Fruit fly (Drosophila melanogaster) whole organism, embryonic: ENCODE data around the gene CG10725.

Experiments used
- Abd-B ChIP-seq: fragments of 200-800 bp; sonication (Bioruptor generic); optimal IDR thresholded peaks from 2 replicates; lab custom pipeline; 2018; ENCODE audit warnings: missing biosample characterization, mild to moderate bottlenecking, missing genetic modification characterization, moderate library complexity
- Antp ChIP-seq: fragments of 200-800 bp; sonication (Bioruptor generic); optimal IDR thresholded peaks from 3 replicates; lab custom pipeline; 2016; ENCODE audit warnings: missing biosample characterization, missing genetic modification characterization
- Asciz ChIP-seq: fragments of 200-800 bp; sonication (Bioruptor generic); optimal IDR thresholded peaks from 2 replicates; lab custom pipeline; 2017; ENCODE audit warnings: missing biosample characterization, mild to moderate bottlenecking, missing genetic modification characterization, missing genetic modification reagents
- BEAF-32 ChIP-seq: fragments of 200-800 bp; sonication (Bioruptor generic); optimal IDR thresholded peaks from 3 replicates; lab custom pipeline; 2017; ENCODE audit warnings: missing biosample characterization, missing genetic modification characterization, mild to moderate bottlenecking, moderate library complexity, missing genetic modification reagents
- CG1024 ChIP-seq: fragments of 200-800 bp; sonication (Bioruptor generic); IDR thresholded peaks from 2 replicates; pipeline ENCODE4 v1.3.6; 2022; ENCODE audit warnings: missing biosample characterization, missing genetic modification characterization
- CG10366 ChIP-seq: fragments of 200-800 bp; sonication (Bioruptor generic); IDR thresholded peaks from 2 replicates; pipeline ENCODE4 v1.3.6; 2022; ENCODE audit warnings: missing biosample characterization, missing genetic modification characterization
- CG11696 ChIP-seq: fragments of 200-800 bp; sonication (Bioruptor generic); IDR thresholded peaks from 2 replicates; pipeline ENCODE4 v1.3.6; 2022; ENCODE audit warnings: missing biosample characterization, missing genetic modification characterization
- CG12104 ChIP-seq: fragments of 200-800 bp; sonication (Bioruptor generic); optimal IDR thresholded peaks from 3 replicates; lab custom pipeline; 2016; ENCODE audit warnings: missing biosample characterization, missing genetic modification characterization
- CG14710 ChIP-seq: fragments of 200-800 bp; sonication (Bioruptor generic); optimal IDR thresholded peaks from 3 replicates; lab custom pipeline; 2019; ENCODE audit warnings: missing biosample characterization, mild to moderate bottlenecking, missing genetic modification characterization, moderate library complexity
- CG16815 ChIP-seq: fragments of 200-800 bp; sonication (Bioruptor generic); optimal IDR thresholded peaks from 3 replicates; lab custom pipeline; 2017; ENCODE audit warnings: missing biosample characterization, mild to moderate bottlenecking, missing genetic modification characterization
- CG17328 ChIP-seq: fragments of 200-800 bp; sonication (Bioruptor generic); IDR thresholded peaks from 2 replicates; pipeline ENCODE4 v1.3.6; 2022; ENCODE audit warnings: missing biosample characterization, missing genetic modification characterization
- CG30403 ChIP-seq: fragments of 200-800 bp; sonication (Bioruptor generic); optimal IDR thresholded peaks from 3 replicates; lab custom pipeline; 2016; ENCODE audit warnings: missing biosample characterization, missing genetic modification characterization
- CG34224 ChIP-seq: fragments of 200-800 bp; sonication (Bioruptor generic); IDR thresholded peaks from 3 replicates; pipeline ENCODE4 v1.3.6; 2022; ENCODE audit warnings: missing biosample characterization, missing genetic modification characterization; ENCODE audit not compliant: partially characterized antibody
- CG43689 ChIP-seq: fragments of 200-800 bp; sonication (Bioruptor generic); IDR thresholded peaks from 2 replicates; pipeline ENCODE4 v1.3.6; 2022; ENCODE audit warnings: missing biosample characterization, missing genetic modification characterization
- CG6791 ChIP-seq: fragments of 200-800 bp; sonication (Bioruptor generic); IDR thresholded peaks from 3 replicates; pipeline ENCODE4 v1.3.6; 2022; ENCODE audit warnings: missing biosample characterization, missing genetic modification characterization; ENCODE audit not compliant: partially characterized antibody
- CoRest ChIP-seq: fragments of 200-800 bp; sonication (Bioruptor generic); optimal IDR thresholded peaks from 3 replicates; lab custom pipeline; 2018; ENCODE audit warnings: missing biosample characterization, mild to moderate bottlenecking, missing genetic modification characterization, moderate library complexity
- Eip74EF ChIP-seq, 2 experiments: fragments of 200-800 bp in 1 of 2; fragments of >200 bp in 1 of 2; sonication (Bioruptor generic) in 1 of 2; optimal IDR thresholded peaks; 2 replicates each; lab custom pipeline; 2017 to 2019; ENCODE audit warnings: missing biosample characterization in 2 of 2, missing genetic modification characterization in 2 of 2, mild to moderate bottlenecking in 1 of 2, moderate library complexity in 1 of 2
- GATAe ChIP-seq: fragments of 200-800 bp; sonication (Bioruptor generic); conservative IDR thresholded peaks from 2 replicates; pipeline ENCODE4 v1.3.6; 2022; ENCODE audit warnings: missing biosample characterization, missing genetic modification characterization
- Hey ChIP-seq: fragments of 200-800 bp; sonication (Bioruptor generic); optimal IDR thresholded peaks from 3 replicates; lab custom pipeline; 2018; ENCODE audit warnings: missing biosample characterization, mild to moderate bottlenecking, missing genetic modification characterization
- HmgZ ChIP-seq: fragments of 200-800 bp; sonication (Bioruptor generic); optimal IDR thresholded peaks from 2 replicates; lab custom pipeline; 2018; ENCODE audit warnings: missing biosample characterization, mild to moderate bottlenecking, missing genetic modification characterization
- Lhr ChIP-seq: fragments of 200-800 bp; sonication (Bioruptor generic); optimal IDR thresholded peaks from 3 replicates; lab custom pipeline; 2017; ENCODE audit warnings: mild to moderate bottlenecking, missing biosample characterization, missing genetic modification reagents, missing genetic modification characterization
- Lpt ChIP-seq: fragments of >200 bp; optimal IDR thresholded peaks from 2 replicates; lab custom pipeline; 2018; ENCODE audit warnings: missing biosample characterization, missing genetic modification characterization
- MTF-1 ChIP-seq: fragments of 200-800 bp; sonication (Bioruptor generic); optimal IDR thresholded peaks from 2 replicates; lab custom pipeline; 2018; ENCODE audit warnings: missing biosample characterization, mild to moderate bottlenecking, missing genetic modification characterization, borderline replicate concordance
- Mad ChIP-seq: fragments of 200-800 bp; sonication (Bioruptor generic); optimal IDR thresholded peaks from 2 replicates; lab custom pipeline; 2016; ENCODE audit warnings: missing biosample characterization, missing genetic modification characterization
- NfI ChIP-seq: fragments of 200-800 bp; sonication (Bioruptor generic); optimal IDR thresholded peaks from 3 replicates; lab custom pipeline; 2018; ENCODE audit warnings: missing biosample characterization, mild to moderate bottlenecking, missing genetic modification characterization, moderate library complexity
- Sox102F ChIP-seq: fragments of 200-800 bp; sonication (Bioruptor generic); optimal IDR thresholded peaks from 2 replicates; lab custom pipeline; 2018; ENCODE audit warnings: missing biosample characterization, mild to moderate bottlenecking, missing genetic modification characterization, moderate library complexity
- TFAM ChIP-seq: fragments of 200-800 bp; sonication (Bioruptor generic); optimal IDR thresholded peaks from 2 replicates; lab custom pipeline; 2017; ENCODE audit warnings: missing biosample characterization, missing genetic modification characterization, inconsistent platforms
- Taf1 ChIP-seq: fragments of 200-800 bp; sonication (Bioruptor generic); IDR thresholded peaks from 2 replicates; pipeline ENCODE4 v1.3.6; 2022; ENCODE audit warnings: missing biosample characterization, missing genetic modification characterization
- Vsx1 ChIP-seq: fragments of 200-800 bp; sonication (Bioruptor generic); optimal IDR thresholded peaks from 2 replicates; lab custom pipeline; 2017; ENCODE audit warnings: missing biosample characterization, mild to moderate bottlenecking, missing genetic modification characterization, missing genetic modification reagents
- Xrp1 ChIP-seq: fragments of 200-800 bp; sonication (Bioruptor generic); IDR thresholded peaks from 2 replicates; pipeline ENCODE4 v1.3.6; 2022; ENCODE audit warnings: missing biosample characterization, missing genetic modification characterization
- YL-1 ChIP-seq: fragments of 200-800 bp; sonication (Bioruptor generic); optimal IDR thresholded peaks from 3 replicates; lab custom pipeline; 2017; ENCODE audit warnings: missing biosample characterization, mild to moderate bottlenecking, missing genetic modification characterization
- aop ChIP-seq: fragments of 200-800 bp; sonication (Bioruptor generic); IDR thresholded peaks from 2 replicates; pipeline ENCODE4 v1.3.6; 2022; ENCODE audit warnings: missing biosample characterization, missing genetic modification characterization
- cato ChIP-seq: fragments of 200-800 bp; sonication (Bioruptor generic); optimal IDR thresholded peaks from 2 replicates; lab custom pipeline; 2016; ENCODE audit warnings: missing biosample characterization, missing genetic modification characterization, borderline replicate concordance
- caup ChIP-seq: fragments of 200-800 bp; sonication (Bioruptor generic); optimal IDR thresholded peaks from 3 replicates; lab custom pipeline; 2017; ENCODE audit warnings: missing biosample characterization, mild to moderate bottlenecking, missing genetic modification characterization, moderate library complexity; ENCODE audit not compliant: severe bottlenecking
- croc ChIP-seq: fragments of 200-800 bp; sonication (Bioruptor generic); conservative IDR thresholded peaks from 3 replicates; pipeline ENCODE4 v1.3.6; 2022; ENCODE audit warnings: missing biosample characterization, missing genetic modification characterization
- dm ChIP-seq: fragments of 200-800 bp; sonication (Bioruptor generic); optimal IDR thresholded peaks from 3 replicates; lab custom pipeline; 2016; ENCODE audit warnings: missing biosample characterization, missing genetic modification characterization
- dmrt11E ChIP-seq: fragments of 200-800 bp; sonication (Bioruptor generic); optimal IDR thresholded peaks from 3 replicates; lab custom pipeline; 2018; ENCODE audit warnings: missing biosample characterization, mild to moderate bottlenecking, missing genetic modification characterization, moderate library complexity
- exex ChIP-seq: fragments of 200-800 bp; sonication (Bioruptor generic); optimal IDR thresholded peaks from 4 replicates; lab custom pipeline; 2018; ENCODE audit warnings: missing biosample characterization, mild to moderate bottlenecking, missing genetic modification characterization, moderate library complexity
- fd102C ChIP-seq: fragments of 200-800 bp; sonication (Bioruptor generic); optimal IDR thresholded peaks from 2 replicates; lab custom pipeline; 2018; ENCODE audit warnings: missing biosample characterization, mild to moderate bottlenecking, missing genetic modification characterization, moderate library complexity
- grn ChIP-seq: fragments of 200-800 bp; sonication (Bioruptor generic); optimal IDR thresholded peaks from 3 replicates; lab custom pipeline; 2017; ENCODE audit warnings: missing biosample characterization, missing genetic modification characterization
- jumu ChIP-seq: fragments of 200-800 bp; sonication (Bioruptor generic); optimal IDR thresholded peaks from 3 replicates; lab custom pipeline; 2016; ENCODE audit warnings: missing biosample characterization, missing genetic modification characterization
- lilli ChIP-seq: fragments of 200-800 bp; sonication (Bioruptor generic); optimal IDR thresholded peaks from 3 replicates; lab custom pipeline; 2016; ENCODE audit warnings: missing biosample characterization, missing genetic modification characterization
- lmd ChIP-seq: fragments of 200-800 bp; sonication (Bioruptor generic); IDR thresholded peaks from 2 replicates; pipeline ENCODE4 v1.3.6; 2022; ENCODE audit warnings: missing biosample characterization, missing genetic modification characterization
- nerfin-2 ChIP-seq: fragments of 200-800 bp; sonication (Bioruptor generic); IDR thresholded peaks from 2 replicates; pipeline ENCODE4 v1.3.6; 2022; ENCODE audit warnings: missing biosample characterization, missing genetic modification characterization; ENCODE audit not compliant: partially characterized antibody
- odd ChIP-seq: fragments of 200-800 bp; sonication (Bioruptor generic); optimal IDR thresholded peaks from 2 replicates; lab custom pipeline; 2017; ENCODE audit warnings: missing biosample characterization, mild to moderate bottlenecking, missing genetic modification characterization
- pho ChIP-seq: fragments of 200-800 bp; sonication (Bioruptor generic); optimal IDR thresholded peaks from 2 replicates; lab custom pipeline; 2016; ENCODE audit warnings: missing biosample characterization, missing genetic modification characterization
- pros ChIP-seq: fragments of 200-800 bp; sonication (Bioruptor generic); optimal IDR thresholded peaks from 3 replicates; lab custom pipeline; 2019; ENCODE audit warnings: missing biosample characterization, mild to moderate bottlenecking, missing genetic modification characterization, moderate library complexity
- schlank ChIP-seq: fragments of 200-800 bp; sonication (Bioruptor generic); optimal IDR thresholded peaks from 2 replicates; lab custom pipeline; 2018; ENCODE audit warnings: missing biosample characterization, mild to moderate bottlenecking, missing genetic modification characterization
- tll ChIP-seq, 2 experiments: fragments of 200-800 bp in 1 of 2; fragments of >200 bp in 1 of 2; sonication (Bioruptor generic) in 1 of 2; optimal IDR thresholded peaks; 2 replicates each; lab custom pipeline; 2017 to 2019; ENCODE audit warnings: missing biosample characterization in 2 of 2, missing genetic modification characterization in 2 of 2, mild to moderate bottlenecking in 1 of 2, moderate library complexity in 1 of 2
- zen2 ChIP-seq: fragments of 200-800 bp; sonication (Bioruptor generic); IDR thresholded peaks from 3 replicates; pipeline ENCODE4 v1.3.6; 2022; ENCODE audit warnings: missing biosample characterization, missing genetic modification characterization; ENCODE audit not compliant: partially characterized antibody

The CG10725 gene

dm6 chr3L:13410999-13411398 is 26.8 kb upstream of the CG10725 start (continued):
- no peak for TF ChIP-seq CG34224 (GFP tag; lab: Robert Waterston, UW)
- TF ChIP-seq CG1024 (GFP tag; lab: Robert Waterston, UW), result no peak
- no peak for TF ChIP-seq nerfin-2 (GFP tag; lab: Robert Waterston, UW)
- no peak for TF ChIP-seq Xrp1 (GFP tag; lab: Robert Waterston, UW)
- TF ChIP-seq aop (GFP tag; lab: Robert Waterston, UW), result no peak
- peak; percentile 20 for TF ChIP-seq Antp
- TF ChIP-seq schlank (tag; lab: Kevin White, UChicago), result no peak
- TF ChIP-seq Lhr (GFP tag; lab: Kevin White, UChicago), result peak; percentile 63
- TF ChIP-seq CG16815 (GFP tag; lab: Kevin White, UChicago), result no peak
- no peak for TF ChIP-seq cato (GFP tag; lab: Kevin White, UChicago)
- TF ChIP-seq Mad (GFP tag; lab: Kevin White, UChicago), result peak; percentile 14
- no peak for TF ChIP-seq Lpt (GFP tag; lab: Kevin White, UChicago)
- no peak for TF ChIP-seq Hey (tag; lab: Kevin White, UChicago)
- TF ChIP-seq TFAM (GFP tag; lab: Kevin White, UChicago), result no peak
- TF ChIP-seq exex (tag; lab: Kevin White, UChicago), result no peak
- no peak for TF ChIP-seq CG17328
- TF ChIP-seq pros, result no peak
- no peak; the same call in 1 of the 2 replicates for TF ChIP-seq lmd (GFP tag; lab: Robert Waterston, UW)
- TF ChIP-seq Eip74EF (GFP tag; optimal IDR thresholded peaks at IDR 0.05; lab: Kevin White, UChicago), result no peak
- TF ChIP-seq CoRest (tag; lab: Kevin White, UChicago), result peak; percentile 59
- TF ChIP-seq dm (GFP tag; lab: Kevin White, UChicago), result no peak
- peak; percentile 39 for TF ChIP-seq Sox102F (GFP tag; lab: Kevin White, UChicago)
- TF ChIP-seq grn (GFP tag; lab: Kevin White, UChicago), result no peak
- no peak for TF ChIP-seq croc
- TF ChIP-seq Abd-B (GFP tag; lab: Kevin White, UChicago), result no peak
- no peak for TF ChIP-seq CG6791 (GFP tag; lab: Robert Waterston, UW)
- no peak for TF ChIP-seq CG12104 (GFP tag; lab: Kevin White, UChicago)
- TF ChIP-seq CG30403, result peak; percentile 49
- TF ChIP-seq zen2, result no peak
- no peak for TF ChIP-seq GATAe (GFP tag; lab: Robert Waterston, UW)
- TF ChIP-seq BEAF-32 (GFP tag; lab: Kevin White, UChicago), result no peak
- peak; percentile 19 for TF ChIP-seq dmrt11E (tag; lab: Kevin White, UChicago)
- peak; percentile 51 for TF ChIP-seq fd102C (GFP tag; lab: Kevin White, UChicago)
- no peak for TF ChIP-seq pho (GFP tag; lab: Kevin White, UChicago)
- TF ChIP-seq lilli (GFP tag; lab: Kevin White, UChicago), result peak; percentile 39
- no peak for TF ChIP-seq caup (GFP tag; lab: Kevin White, UChicago)
- peak; percentile 32 for TF ChIP-seq NfI (GFP tag; lab: Kevin White, UChicago)
- TF ChIP-seq odd, result no peak
- TF ChIP-seq Vsx1 (GFP tag; lab: Kevin White, UChicago), result peak; percentile 8
- TF ChIP-seq CG11696 (GFP tag; lab: Robert Waterston, UW), result no peak
- no peak for TF ChIP-seq CG43689 (GFP tag; lab: Robert Waterston, UW)
- no peak for TF ChIP-seq MTF-1 (GFP tag; lab: Kevin White, UChicago)
- TF ChIP-seq CG10366 (GFP tag; lab: Robert Waterston, UW), result no peak
- no peak for TF ChIP-seq YL-1
- peak; percentile 61 for TF ChIP-seq HmgZ (tag; lab: Kevin White, UChicago)
- peak; percentile 15 for TF ChIP-seq jumu (GFP tag; lab: Kevin White, UChicago)
- no peak for TF ChIP-seq tll (GFP tag; optimal IDR thresholded peaks at IDR 0.05; lab: Kevin White, UChicago)
- peak; percentile 25 for TF ChIP-seq CG14710 (tag; lab: Kevin White, UChicago)
- no peak for TF ChIP-seq Taf1 (GFP tag; lab: Robert Waterston, UW)
- no peak for TF ChIP-seq Asciz (GFP tag; lab: Kevin White, UChicago)
